ENCODE assay signal across 5 worm cellular contexts in genomic region chrII:9285171-9286025, ce11.
TF ChIP-seq lines count a peak whose summit lies in the region.

Gene mtrr-1, plus strand, starts transcription at chrII:9285975.

TF ChIP-seq in whole organism, L1 larva, 84 proteins besides CTCF, POLR2A, EP300 and RAD21 (continued from another document and continues in another):
- TF ChIP-seq snu-23 (GFP tag; optimal IDR thresholded peaks at IDR 0.05; lab: Kevin White, UChicago) (peak; percentile 7), ceh-90 (tag; optimal IDR thresholded peaks at IDR 0.05; lab: Kevin White, UChicago) (no peak), lin-35 (GFP tag; optimal IDR thresholded peaks at IDR 0.05; lab: Kevin White, UChicago) (peak; percentile 2 to 16), efl-1 (optimal IDR thresholded peaks at IDR 0.05; lab: Kevin White, UChicago) (peak; percentile 38 to 41), efl-1 (GFP tag; optimal IDR thresholded peaks at IDR 0.05 in 1 of 2; lab: Kevin White, UChicago) (peak in 1 of 2 experiments; percentile 37), mef-2 (tag; optimal IDR thresholded peaks at IDR 0.05; lab: Kevin White, UChicago) (no peak), egl-13 (tag; optimal IDR thresholded peaks at IDR 0.05; lab: Kevin White, UChicago) (peak; percentile 5), nhr-84 (tag; optimal IDR thresholded peaks at IDR 0.05; lab: Kevin White, UChicago) (no peak), zag-1 (tag; optimal IDR thresholded peaks at IDR 0.05; lab: Kevin White, UChicago) (no peak), rnt-1 (tag; optimal IDR thresholded peaks at IDR 0.05; lab: Kevin White, UChicago) (peak; percentile 13), aly-2 (tag; optimal IDR thresholded peaks at IDR 0.05; lab: Kevin White, UChicago) (peak; percentile 18), sptf-1 (tag; optimal IDR thresholded peaks at IDR 0.05; lab: Kevin White, UChicago) (no peak), ztf-11 (tag; optimal IDR thresholded peaks at IDR 0.05; lab: Kevin White, UChicago) (no peak), aha-1 (tag; optimal IDR thresholded peaks at IDR 0.05; lab: Kevin White, UChicago) (no peak), ceh-8 (GFP tag; optimal IDR thresholded peaks at IDR 0.05; lab: Kevin White, UChicago) (peak; percentile 9), nhr-76 (tag; optimal IDR thresholded peaks at IDR 0.05; lab: Kevin White, UChicago) (no peak), lin-39 (tag; optimal IDR thresholded peaks at IDR 0.05; lab: Kevin White, UChicago) (no peak), hlh-4 (tag; optimal IDR thresholded peaks at IDR 0.05; lab: Kevin White, UChicago) (no peak), elt-2 (tag; optimal IDR thresholded peaks at IDR 0.05; lab: Kevin White, UChicago) (no peak), alr-1 (tag; optimal IDR thresholded peaks at IDR 0.05; lab: Kevin White, UChicago; ENCODE audit: borderline replicate concordance) (no peak), C34B4.2 (tag; optimal IDR thresholded peaks at IDR 0.05; lab: Kevin White, UChicago) (no peak), lsy-2 (tag; optimal IDR thresholded peaks at IDR 0.05; lab: Kevin White, UChicago) (peak; percentile 43 to 76), dsc-1 (tag; optimal IDR thresholded peaks at IDR 0.05; lab: Kevin White, UChicago) (peak; percentile 28), C04F5.9 (tag; optimal IDR thresholded peaks at IDR 0.05; lab: Kevin White, UChicago) (no peak), unc-86 (tag; optimal IDR thresholded peaks at IDR 0.05; lab: Kevin White, UChicago) (no peak), isw-1 (GFP tag; IDR thresholded peaks at IDR 0.05; lab: Robert Waterston, UW) (no peak), nhr-19 (GFP tag; conservative IDR thresholded peaks at IDR 0.05; lab: Robert Waterston, UW) (peak; percentile 49)

TF ChIP-seq in whole organism, L2 larva, 48 proteins besides CTCF, POLR2A, EP300 and RAD21 (continued from another document):
- TF ChIP-seq fos-1 (tag; optimal IDR thresholded peaks at IDR 0.05; lab: Kevin White, UChicago) (peak; percentile 6), ztf-11 (tag; optimal IDR thresholded peaks at IDR 0.05; lab: Kevin White, UChicago) (no peak), dmd-4 (tag; optimal IDR thresholded peaks at IDR 0.05; lab: Kevin White, UChicago) (no peak), ztf-1 (GFP tag; conservative IDR thresholded peaks at IDR 0.05; lab: Robert Waterston, UW) (no peak), zag-1 (tag; optimal IDR thresholded peaks at IDR 0.05; lab: Kevin White, UChicago) (no peak), lin-13 (GFP tag; optimal IDR thresholded peaks at IDR 0.05; lab: Kevin White, UChicago) (peak; percentile 11), unc-55 (GFP tag; optimal IDR thresholded peaks at IDR 0.05; lab: Kevin White, UChicago) (peak; percentile 66), C34F6.9 (tag; optimal IDR thresholded peaks at IDR 0.05; lab: Kevin White, UChicago) (peak; percentile 2), aly-2 (tag; optimal IDR thresholded peaks at IDR 0.05; lab: Kevin White, UChicago) (no peak), nhr-21 (tag; optimal IDR thresholded peaks at IDR 0.05; lab: Kevin White, UChicago) (no peak), snpc-4 (tag; optimal IDR thresholded peaks at IDR 0.05; lab: Kevin White, UChicago) (no peak), lin-11 (tag; optimal IDR thresholded peaks at IDR 0.05; lab: Kevin White, UChicago) (no peak), blmp-1 (tag; optimal IDR thresholded peaks at IDR 0.05; lab: Kevin White, UChicago; ENCODE audit: insufficient read depth) (no peak), mab-5 (tag; optimal IDR thresholded peaks at IDR 0.05; lab: Kevin White, UChicago) (peak; percentile 48), nhr-11 (tag; optimal IDR thresholded peaks at IDR 0.05; lab: Kevin White, UChicago) (no peak), F13H6.1 (tag; optimal IDR thresholded peaks at IDR 0.05; lab: Kevin White, UChicago) (no peak), nhr-12 (tag; optimal IDR thresholded peaks at IDR 0.05; lab: Kevin White, UChicago) (no peak)

TF ChIP-seq in whole organism, L3 larva, 47 proteins besides CTCF, POLR2A, EP300 and RAD21 (continued from another document and continues in another):
- TF ChIP-seq egl-5 (tag; optimal IDR thresholded peaks at IDR 0.05; lab: Kevin White, UChicago) (no peak), hmg-11 (tag; optimal IDR thresholded peaks at IDR 0.05; lab: Kevin White, UChicago) (no peak), nhr-76 (tag; optimal IDR thresholded peaks at IDR 0.05; lab: Kevin White, UChicago) (no peak), ceh-9 (tag; optimal IDR thresholded peaks at IDR 0.05; lab: Kevin White, UChicago) (no peak), pqm-1 (tag; optimal IDR thresholded peaks at IDR 0.05; lab: Kevin White, UChicago) (peak; percentile 4), daf-12 (tag; optimal IDR thresholded peaks at IDR 0.05; lab: Kevin White, UChicago) (no peak), jun-1 (tag; optimal IDR thresholded peaks at IDR 0.05; lab: Kevin White, UChicago) (no peak), skn-1 (tag; optimal IDR thresholded peaks at IDR 0.05; lab: Kevin White, UChicago) (no peak), mml-1 (tag; optimal IDR thresholded peaks at IDR 0.05; lab: Kevin White, UChicago) (no peak), mdl-1 (tag; optimal IDR thresholded peaks at IDR 0.05; lab: Kevin White, UChicago) (no peak), fos-1 (tag; optimal IDR thresholded peaks at IDR 0.05; lab: Kevin White, UChicago) (no peak), lsy-12 (tag; optimal IDR thresholded peaks at IDR 0.05; lab: Kevin White, UChicago) (no peak), lin-15B (tag; optimal IDR thresholded peaks at IDR 0.05; lab: Kevin White, UChicago) (no peak), unc-39 (tag; optimal IDR thresholded peaks at IDR 0.05; lab: Kevin White, UChicago) (no peak), ceh-28 (tag; optimal IDR thresholded peaks at IDR 0.05; lab: Kevin White, UChicago) (peak; percentile 10), nhr-11 (tag; optimal IDR thresholded peaks at IDR 0.05; lab: Kevin White, UChicago) (no peak), ztf-11 (tag; optimal IDR thresholded peaks at IDR 0.05; lab: Kevin White, UChicago) (no peak), tbx-2 (tag; optimal IDR thresholded peaks at IDR 0.05; lab: Kevin White, UChicago) (no peak), ceh-16 (tag; optimal IDR thresholded peaks at IDR 0.05; lab: Kevin White, UChicago) (no peak), eor-1 (tag; optimal IDR thresholded peaks at IDR 0.05; lab: Kevin White, UChicago) (no peak), nhr-43 (tag; optimal IDR thresholded peaks at IDR 0.05; lab: Kevin White, UChicago; ENCODE audit: poor library complexity, severe bottlenecking) (peak; percentile 25), aly-2 (tag; optimal IDR thresholded peaks at IDR 0.05; lab: Kevin White, UChicago) (no peak), elt-3 (tag; optimal IDR thresholded peaks at IDR 0.05; lab: Kevin White, UChicago) (no peak), nhr-28 (tag; optimal IDR thresholded peaks at IDR 0.05; lab: Kevin White, UChicago) (no peak), R02D3.7 (tag; optimal IDR thresholded peaks at IDR 0.05; lab: Kevin White, UChicago) (no peak), nhr-23 (tag; optimal IDR thresholded peaks at IDR 0.05; lab: Kevin White, UChicago) (peak; percentile 44), unc-62 (GFP tag; optimal IDR thresholded peaks at IDR 0.05; lab: Kevin White, UChicago) (no peak), nfya-1 (tag; optimal IDR thresholded peaks at IDR 0.05; lab: Kevin White, UChicago; ENCODE audit: insufficient read depth) (peak; percentile 55), ama-1 (optimal IDR thresholded peaks at IDR 0.05; lab: Kevin White, UChicago) (peak; percentile 89), nhr-25 (tag; optimal IDR thresholded peaks at IDR 0.05; lab: Kevin White, UChicago) (peak; percentile 38), lin-39 (tag; optimal IDR thresholded peaks at IDR 0.05; lab: Kevin White, UChicago) (peak; percentile 34), elt-2 (tag; optimal IDR thresholded peaks at IDR 0.05; lab: Kevin White, UChicago) (no peak), snpc-4 (tag; optimal IDR thresholded peaks at IDR 0.05; lab: Kevin White, UChicago) (no peak)

TF ChIP-seq in whole organism, L4 larva, 104 proteins besides CTCF, POLR2A, EP300 and RAD21 (continued from another document):
- TF ChIP-seq lin-1 (GFP tag; IDR thresholded peaks at IDR 0.05; lab: Robert Waterston, UW) (0 out of 2 replicates have a peak, but pooled peaks have one; percentile 9), dmd-6 (GFP tag; IDR thresholded peaks at IDR 0.05; lab: Robert Waterston, UW) (peak; percentile 46), T26A8.4 (GFP tag; IDR thresholded peaks at IDR 0.05; lab: Robert Waterston, UW) (peak; percentile 71; the same call in 1 of the 2 replicates), tra-1 (GFP tag; IDR thresholded peaks at IDR 0.05; lab: Robert Waterston, UW) (0 out of 2 replicates have a peak, but pooled peaks have one; percentile 27), ztf-11 (tag; optimal IDR thresholded peaks at IDR 0.05; lab: Kevin White, UChicago) (no peak), Y48G9A.11 (GFP tag; IDR thresholded peaks at IDR 0.05; lab: Robert Waterston, UW) (peak; percentile 67), ctbp-1 (GFP tag; IDR thresholded peaks at IDR 0.05; lab: Robert Waterston, UW) (peak; percentile 38; the same call in 1 of the 2 replicates), lin-29 (GFP tag; IDR thresholded peaks at IDR 0.05; lab: Robert Waterston, UW) (no peak), F26F4.8 (GFP tag; conservative IDR thresholded peaks at IDR 0.05; lab: Robert Waterston, UW) (no peak), daf-16 (GFP tag; optimal IDR thresholded peaks at IDR 0.05; lab: Kevin White, UChicago) (peak in 1 of 2 experiments; percentile 48), daf-16 (tag; optimal IDR thresholded peaks at IDR 0.05; lab: Kevin White, UChicago) (no peak), F10B5.3 (tag; optimal IDR thresholded peaks at IDR 0.05; lab: Kevin White, UChicago) (no peak), ama-1 (optimal IDR thresholded peaks at IDR 0.05; lab: Kevin White, UChicago) (peak; percentile 58)

TF ChIP-seq in whole organism, young adult, 124 proteins besides CTCF, POLR2A, EP300 and RAD21 (continued from another document and continues in another):
- no peak for TF ChIP-seq aptf-3 (GFP tag; IDR thresholded peaks at IDR 0.05; lab: Robert Waterston, UW)
- no peak for TF ChIP-seq zfh-2 (GFP tag; conservative IDR thresholded peaks at IDR 0.05; lab: Robert Waterston, UW)
- no peak for TF ChIP-seq F23B12.7 (tag; optimal IDR thresholded peaks at IDR 0.05; lab: Kevin White, UChicago; ENCODE audit: insufficient read depth)
- TF ChIP-seq dpl-1 (GFP tag; optimal IDR thresholded peaks at IDR 0.05; lab: Kevin White, UChicago), result no peak
- no peak for TF ChIP-seq ceh-100 (GFP tag; IDR thresholded peaks at IDR 0.05; lab: Robert Waterston, UW)
- TF ChIP-seq efl-1 (GFP tag; optimal IDR thresholded peaks at IDR 0.05; lab: Kevin White, UChicago), result peak; percentile 37
- TF ChIP-seq Y95B8A.8 (GFP tag; IDR thresholded peaks at IDR 0.05; lab: Robert Waterston, UW), result no peak
- no peak for TF ChIP-seq athp-1 (tag; optimal IDR thresholded peaks at IDR 0.05; lab: Kevin White, UChicago)
- peak; percentile 17; the same call in 1 of the 2 replicates for TF ChIP-seq mcd-1 (GFP tag; IDR thresholded peaks at IDR 0.05; lab: Robert Waterston, UW)
- TF ChIP-seq ceh-40 (GFP tag; IDR thresholded peaks at IDR 0.05; lab: Robert Waterston, UW), result no peak
- no peak for TF ChIP-seq ztf-28 (GFP tag; IDR thresholded peaks at IDR 0.05; lab: Robert Waterston, UW)
- no peak for TF ChIP-seq nfyb-1 (GFP tag; IDR thresholded peaks at IDR 0.05; lab: Robert Waterston, UW)
- no peak for TF ChIP-seq cebp-1 (GFP tag; IDR thresholded peaks at IDR 0.05; lab: Robert Waterston, UW)
- TF ChIP-seq cebp-1 (tag; optimal IDR thresholded peaks at IDR 0.05; lab: Kevin White, UChicago), result peak; percentile 11
- no peak for TF ChIP-seq bed-1 (GFP tag; IDR thresholded peaks at IDR 0.05; lab: Robert Waterston, UW)
- TF ChIP-seq snpc-1.3 (tag; optimal IDR thresholded peaks at IDR 0.05; lab: Kevin White, UChicago; ENCODE audit: insufficient read depth), result peak; percentile 46
- no peak for TF ChIP-seq chd-7 (tag; optimal IDR thresholded peaks at IDR 0.05; lab: Kevin White, UChicago)
- TF ChIP-seq ceh-27 (GFP tag; optimal IDR thresholded peaks at IDR 0.05; lab: Kevin White, UChicago), result no peak
- TF ChIP-seq sptf-2 (GFP tag; optimal IDR thresholded peaks at IDR 0.05; lab: Kevin White, UChicago), result no peak
- peak; percentile 49 for TF ChIP-seq lin-26 (GFP tag; IDR thresholded peaks at IDR 0.05; lab: Robert Waterston, UW)
- TF ChIP-seq snpc-4 (GFP tag; optimal IDR thresholded peaks at IDR 0.05; lab: Kevin White, UChicago), result no peak
- no peak for TF ChIP-seq snpc-4 (tag; optimal IDR thresholded peaks at IDR 0.05; lab: Kevin White, UChicago)
- no peak for TF ChIP-seq B0261.1 (tag; optimal IDR thresholded peaks at IDR 0.05; lab: Kevin White, UChicago)
- TF ChIP-seq attf-5 (GFP tag; optimal IDR thresholded peaks at IDR 0.05; lab: Kevin White, UChicago), result no peak
- no peak for TF ChIP-seq ceh-58 (GFP tag; IDR thresholded peaks at IDR 0.05; lab: Robert Waterston, UW)
- no peak for TF ChIP-seq B0035.1 (tag; optimal IDR thresholded peaks at IDR 0.05; lab: Kevin White, UChicago)
- TF ChIP-seq lin-54 (GFP tag; optimal IDR thresholded peaks at IDR 0.05; lab: Kevin White, UChicago), result peak; percentile 36
- TF ChIP-seq pha-4 (tag; optimal IDR thresholded peaks at IDR 0.05; lab: Kevin White, UChicago), result no peak
- TF ChIP-seq snpc-1.1 (tag; optimal IDR thresholded peaks at IDR 0.05; lab: Kevin White, UChicago; ENCODE audit: insufficient read depth), result no peak
- TF ChIP-seq ZK185.1 (tag; optimal IDR thresholded peaks at IDR 0.05; lab: Kevin White, UChicago; ENCODE audit: poor library complexity, severe bottlenecking), result peak; percentile 49
- TF ChIP-seq F57C9.4 (tag; optimal IDR thresholded peaks at IDR 0.05; lab: Kevin White, UChicago), result no peak
- no peak for TF ChIP-seq T07F8.4 (tag; optimal IDR thresholded peaks at IDR 0.05; lab: Kevin White, UChicago)
- no peak for TF ChIP-seq B0336.3 (GFP tag; IDR thresholded peaks at IDR 0.05; lab: Robert Waterston, UW)
- no peak for TF ChIP-seq fkh-3 (tag; optimal IDR thresholded peaks at IDR 0.05; lab: Kevin White, UChicago)
- no peak for TF ChIP-seq B0019.2 (GFP tag; conservative IDR thresholded peaks at IDR 0.05; lab: Robert Waterston, UW)
- no peak for TF ChIP-seq Y56A3A.18 (GFP tag; IDR thresholded peaks at IDR 0.05; lab: Robert Waterston, UW)
- TF ChIP-seq lin-40 (tag; optimal IDR thresholded peaks at IDR 0.05; lab: Kevin White, UChicago), result peak; percentile 2
- no peak for TF ChIP-seq hsf-1 (GFP tag; IDR thresholded peaks at IDR 0.05; lab: Robert Waterston, UW)
- no peak for TF ChIP-seq egrh-3 (GFP tag; IDR thresholded peaks at IDR 0.05; lab: Robert Waterston, UW)
- TF ChIP-seq nfya-1 (tag; optimal IDR thresholded peaks at IDR 0.05; lab: Kevin White, UChicago; ENCODE audit: borderline replicate concordance, insufficient read depth), result no peak
- no peak for TF ChIP-seq attf-6 (GFP tag; IDR thresholded peaks at IDR 0.05; lab: Robert Waterston, UW)
- TF ChIP-seq T26A5.8 (tag; optimal IDR thresholded peaks at IDR 0.05; lab: Kevin White, UChicago), result no peak
- no peak for TF ChIP-seq nhr-120 (GFP tag; IDR thresholded peaks at IDR 0.05; lab: Robert Waterston, UW)
- TF ChIP-seq akir-1 (GFP tag; optimal IDR thresholded peaks at IDR 0.05; lab: Kevin White, UChicago), result no peak
- no peak for TF ChIP-seq cebp-2 (GFP tag; IDR thresholded peaks at IDR 0.05; lab: Robert Waterston, UW)
- no peak for TF ChIP-seq egl-44 (GFP tag; IDR thresholded peaks at IDR 0.05; lab: Robert Waterston, UW)
- no peak for TF ChIP-seq ceh-79 (tag; optimal IDR thresholded peaks at IDR 0.05; lab: Kevin White, UChicago)
- no peak for TF ChIP-seq sea-2 (GFP tag; IDR thresholded peaks at IDR 0.05; lab: Robert Waterston, UW)
- TF ChIP-seq lsl-1 (GFP tag; optimal IDR thresholded peaks at IDR 0.05; lab: Kevin White, UChicago), result peak; percentile 85
- no peak for TF ChIP-seq bed-2 (GFP tag; IDR thresholded peaks at IDR 0.05; lab: Robert Waterston, UW)
- TF ChIP-seq ccch-3 (GFP tag; optimal IDR thresholded peaks at IDR 0.05; lab: Kevin White, UChicago), result no peak
- TF ChIP-seq nhr-179 (tag; optimal IDR thresholded peaks at IDR 0.05; lab: Kevin White, UChicago), result no peak
- no peak for TF ChIP-seq hmg-20 (GFP tag; IDR thresholded peaks at IDR 0.05; lab: Robert Waterston, UW)
- TF ChIP-seq hlh-12 (tag; optimal IDR thresholded peaks at IDR 0.05; lab: Kevin White, UChicago), result no peak
- TF ChIP-seq repo-1 (tag; optimal IDR thresholded peaks at IDR 0.05; lab: Kevin White, UChicago), result no peak
- TF ChIP-seq F55B11.4 (tag; optimal IDR thresholded peaks at IDR 0.05; lab: Kevin White, UChicago; ENCODE audit: borderline replicate concordance, insufficient read depth), result no peak
- TF ChIP-seq ztf-22 (GFP tag; optimal IDR thresholded peaks at IDR 0.05; lab: Kevin White, UChicago), result no peak
- TF ChIP-seq ztf-26 (tag; optimal IDR thresholded peaks at IDR 0.05; lab: Kevin White, UChicago), result no peak
